Worm (Caenorhabditis elegans) whole organism, young adult: ENCODE results near the gene D1086.6.
A peak's percentile ranks its signal among the peaks of the same experiment; 100 is the strongest.

ENCODE experiments used
- B0035.1 ChIP-seq: sonication (generic microtip); optimal IDR thresholded peaks from 2 replicates; lab custom pipeline; 2016; ENCODE audit warnings: missing genetic modification characterization, mild to moderate bottlenecking, missing compliant biosample characterization, missing genotype, missing genetic modification reagents
- B0261.1 ChIP-seq: sonication (generic microtip); optimal IDR thresholded peaks from 2 replicates; lab custom pipeline; 2016; ENCODE audit warnings: mild to moderate bottlenecking, missing genetic modification characterization, moderate library complexity, missing compliant biosample characterization
- C06A6.2 ChIP-seq: fragments of 200-800 bp; sonication (Bioruptor generic); conservative IDR thresholded peaks from 2 replicates; pipeline ENCODE4 v1.3.6; 2022; ENCODE audit warnings: missing genetic modification characterization, missing compliant biosample characterization
- C17E4.6 ChIP-seq: fragments of 200-800 bp; sonication (Bioruptor generic); IDR thresholded peaks from 2 replicates; pipeline ENCODE4 v1.3.6; 2022; ENCODE audit warnings: missing genetic modification reagents, missing genetic modification characterization, missing compliant biosample characterization
- F33H1.4 ChIP-seq: fragments of 200-800 bp; sonication (Bioruptor generic); IDR thresholded peaks from 2 replicates; pipeline ENCODE4 v1.3.6; 2022; ENCODE audit warnings: missing genetic modification reagents, missing genetic modification characterization, missing compliant biosample characterization
- F37B4.10 ChIP-seq: fragments of 200-800 bp; sonication (Bioruptor generic); IDR thresholded peaks from 2 replicates; pipeline ENCODE4 v1.3.6; 2022; ENCODE audit warnings: missing genetic modification characterization, missing compliant biosample characterization
- F49E8.2 ChIP-seq: sonication (generic microtip); optimal IDR thresholded peaks from 3 replicates; lab custom pipeline; 2017; ENCODE audit warnings: missing genetic modification characterization, mild to moderate bottlenecking, missing compliant biosample characterization, antibody characterized with exemption, moderate library complexity; ENCODE audit not compliant: insufficient read depth
- F57A8.1 ChIP-seq: fragments of 200-800 bp; sonication (Bioruptor generic); optimal IDR thresholded peaks from 2 replicates; lab custom pipeline; 2018; ENCODE audit warnings: mild to moderate bottlenecking, missing genetic modification characterization, moderate library complexity, missing compliant biosample characterization
- F57C9.4 ChIP-seq: sonication (generic microtip); optimal IDR thresholded peaks from 2 replicates; lab custom pipeline; 2017; ENCODE audit warnings: mild to moderate bottlenecking, missing genetic modification characterization, missing compliant biosample characterization
- K12H6.12 ChIP-seq: fragments of 200-800 bp; sonication (Bioruptor generic); optimal IDR thresholded peaks from 2 replicates; lab custom pipeline; 2018; ENCODE audit warnings: mild to moderate bottlenecking, missing genetic modification characterization, missing compliant biosample characterization
- T07F8.4 ChIP-seq: sonication (generic microtip); optimal IDR thresholded peaks from 2 replicates; lab custom pipeline; 2016; ENCODE audit warnings: mild to moderate bottlenecking, missing genetic modification characterization, moderate library complexity, missing compliant biosample characterization
- T26A5.8 ChIP-seq: sonication (generic microtip); optimal IDR thresholded peaks from 2 replicates; lab custom pipeline; 2016; ENCODE audit warnings: missing genetic modification characterization, missing compliant biosample characterization
- Y79H2A.3 ChIP-seq: fragments of 200-800 bp; sonication (Bioruptor generic); conservative IDR thresholded peaks from 2 replicates; pipeline ENCODE4 v1.3.6; 2022; ENCODE audit warnings: missing genetic modification reagents, missing genetic modification characterization, missing compliant biosample characterization
- ZK185.1 ChIP-seq: sonication (generic microtip); optimal IDR thresholded peaks from 2 replicates; lab custom pipeline; 2016; ENCODE audit warnings: mild to moderate bottlenecking, missing genetic modification characterization, missing compliant biosample characterization; ENCODE audit not compliant: poor library complexity, severe bottlenecking
- attf-3 ChIP-seq: fragments of 200-800 bp; sonication (Bioruptor generic); conservative IDR thresholded peaks from 2 replicates; pipeline ENCODE4 v1.3.6; 2022; ENCODE audit warnings: missing genetic modification reagents, missing genetic modification characterization, missing compliant biosample characterization
- attf-5 ChIP-seq: fragments of 200-800 bp; sonication (Bioruptor generic); optimal IDR thresholded peaks from 2 replicates; lab custom pipeline; 2018; ENCODE audit warnings: mild to moderate bottlenecking, missing genetic modification characterization, missing compliant biosample characterization
- bed-1 ChIP-seq: fragments of 200-800 bp; sonication (Bioruptor generic); IDR thresholded peaks from 2 replicates; pipeline ENCODE4 v1.3.6; 2022; ENCODE audit warnings: missing genetic modification reagents, missing genetic modification characterization, missing compliant biosample characterization
- cebp-2 ChIP-seq: fragments of 200-800 bp; sonication (Bioruptor generic); IDR thresholded peaks from 2 replicates; pipeline ENCODE4 v1.3.6; 2022; ENCODE audit warnings: missing genetic modification characterization, missing compliant biosample characterization
- dpff-1 ChIP-seq: sonication (generic microtip); optimal IDR thresholded peaks from 2 replicates; lab custom pipeline; 2017; ENCODE audit warnings: mild to moderate bottlenecking, missing genetic modification characterization, missing compliant biosample characterization
- egl-44 ChIP-seq: fragments of 200-800 bp; sonication (Bioruptor generic); IDR thresholded peaks from 2 replicates; pipeline ENCODE4 v1.3.6; 2022; ENCODE audit warnings: missing genetic modification reagents, missing genetic modification characterization, missing compliant biosample characterization
- egrh-3 ChIP-seq: fragments of 200-800 bp; sonication (Bioruptor generic); IDR thresholded peaks from 2 replicates; pipeline ENCODE4 v1.3.6; 2022; ENCODE audit warnings: missing genetic modification reagents, missing genetic modification characterization, missing compliant biosample characterization
- fkh-3 ChIP-seq: sonication (generic microtip); optimal IDR thresholded peaks from 2 replicates; lab custom pipeline; 2016; ENCODE audit warnings: mild to moderate bottlenecking, missing genetic modification characterization, missing compliant biosample characterization
- gei-17 ChIP-seq: fragments of 200-800 bp; sonication (Bioruptor generic); optimal IDR thresholded peaks from 2 replicates; lab custom pipeline; 2018; ENCODE audit warnings: mild to moderate bottlenecking, missing genetic modification characterization, missing compliant biosample characterization
- hlh-12 ChIP-seq: sonication (generic microtip); optimal IDR thresholded peaks from 2 replicates; lab custom pipeline; 2016; ENCODE audit warnings: missing genetic modification characterization, missing compliant biosample characterization
- hlh-26 ChIP-seq: fragments of 200-800 bp; sonication (Bioruptor generic); conservative IDR thresholded peaks from 2 replicates; pipeline ENCODE4 v1.3.6; 2022; ENCODE audit warnings: missing genetic modification reagents, missing genetic modification characterization, missing compliant biosample characterization
- lin-26 ChIP-seq: fragments of 200-800 bp; sonication (Bioruptor generic); IDR thresholded peaks from 2 replicates; pipeline ENCODE4 v1.3.6; 2022; ENCODE audit warnings: missing genetic modification reagents, missing genetic modification characterization, missing compliant biosample characterization
- lir-1 ChIP-seq: fragments of 200-800 bp; sonication (Bioruptor generic); conservative IDR thresholded peaks from 2 replicates; pipeline ENCODE4 v1.3.6; 2022; ENCODE audit warnings: missing genetic modification reagents, missing genetic modification characterization, missing compliant biosample characterization
- lsy-27 ChIP-seq: sonication (generic microtip); optimal IDR thresholded peaks from 2 replicates; lab custom pipeline; 2017; ENCODE audit warnings: missing genetic modification characterization, mild to moderate bottlenecking, missing compliant biosample characterization, antibody characterized with exemption, missing genotype, borderline replicate concordance; ENCODE audit not compliant: insufficient read depth
- madf-10 ChIP-seq: sonication (generic microtip); optimal IDR thresholded peaks from 2 replicates; lab custom pipeline; 2016; ENCODE audit warnings: mild to moderate bottlenecking, missing genetic modification characterization, missing compliant biosample characterization
- madf-6 ChIP-seq: fragments of 200-800 bp; sonication (Bioruptor generic); IDR thresholded peaks from 2 replicates; pipeline ENCODE4 v1.3.6; 2022; ENCODE audit warnings: missing genetic modification reagents, missing genetic modification characterization, missing compliant biosample characterization
- madf-8 ChIP-seq: fragments of 200-800 bp; sonication (Bioruptor generic); conservative IDR thresholded peaks from 2 replicates; pipeline ENCODE4 v1.3.6; 2022; ENCODE audit warnings: missing genetic modification reagents, missing genetic modification characterization, missing compliant biosample characterization
- pha-4 ChIP-seq: fragments of 150-350 bp; sonication (generic microtip); optimal IDR thresholded peaks from 2 replicates; lab custom pipeline; 2014; ENCODE audit warnings: missing biosample characterization, missing genetic modification reagents, missing genetic modification characterization
- rcor-1 ChIP-seq: fragments of 200-800 bp; sonication (Bioruptor generic); IDR thresholded peaks from 2 replicates; pipeline ENCODE4 v1.3.6; 2022; ENCODE audit warnings: missing genetic modification reagents, missing genetic modification characterization, missing compliant biosample characterization
- repo-1 ChIP-seq: sonication (generic microtip); optimal IDR thresholded peaks from 2 replicates; lab custom pipeline; 2017; ENCODE audit warnings: mild to moderate bottlenecking, missing genetic modification characterization, missing compliant biosample characterization
- snpc-1.1 ChIP-seq: sonication (generic microtip); optimal IDR thresholded peaks from 2 replicates; lab custom pipeline; 2017; ENCODE audit warnings: missing genetic modification characterization, mild to moderate bottlenecking, missing compliant biosample characterization, antibody characterized with exemption, moderate library complexity, missing genotype, missing genetic modification reagents; ENCODE audit not compliant: insufficient read depth
- snpc-3.4 ChIP-seq: sonication (generic microtip); optimal IDR thresholded peaks from 2 replicates; lab custom pipeline; 2017; ENCODE audit warnings: missing genetic modification characterization, mild to moderate bottlenecking, missing compliant biosample characterization, antibody characterized with exemption, moderate library complexity, missing genotype, missing genetic modification reagents
- snpc-4 ChIP-seq, 5 experiments: fragments of 150-350 bp in 1 of 5; sonication (generic microtip) in 4 of 5; optimal IDR thresholded peaks; 2 replicates each; lab custom pipeline; 2014 to 2018; ENCODE audit warnings: missing genetic modification characterization in 5 of 5, missing biosample characterization in 3 of 5, antibody characterized with exemption in 2 of 5, mild to moderate bottlenecking in 2 of 5, missing compliant biosample characterization in 2 of 5, missing genotype in 2 of 5, moderate library complexity in 2 of 5, missing genetic modification reagents in 1 of 5
- tlf-1 ChIP-seq: fragments of 200-800 bp; sonication (Bioruptor generic); optimal IDR thresholded peaks from 2 replicates; lab custom pipeline; 2018; ENCODE audit warnings: mild to moderate bottlenecking, missing genetic modification characterization, missing compliant biosample characterization
- unc-130 ChIP-seq: sonication (generic microtip); optimal IDR thresholded peaks from 2 replicates; lab custom pipeline; 2016; ENCODE audit warnings: missing genetic modification reagents, missing genetic modification characterization, missing compliant biosample characterization
- ztf-18 ChIP-seq: sonication (generic microtip); optimal IDR thresholded peaks from 2 replicates; lab custom pipeline; 2016; ENCODE audit warnings: missing genotype, mild to moderate bottlenecking, missing genetic modification characterization, missing compliant biosample characterization
- ztf-22 ChIP-seq: fragments of 200-800 bp; sonication (Bioruptor generic); optimal IDR thresholded peaks from 2 replicates; lab custom pipeline; 2018; ENCODE audit warnings: mild to moderate bottlenecking, missing genetic modification characterization, moderate library complexity, missing compliant biosample characterization

Gene D1086.6

ce11 chrV:14083970-14084369, 4.4 kb downstream of the D1086.6 start, which contains the start of gene D1086.7:
TSS of gene D1086.7 (plus strand) at chrV:14084270.
- no peak for TF ChIP-seq snpc-3.4 (tag; lab: Kevin White, UChicago)
- no peak for TF ChIP-seq unc-130 (GFP tag; lab: Kevin White, UChicago)
- no peak for TF ChIP-seq hlh-12 (tag; lab: Kevin White, UChicago)
- TF ChIP-seq T07F8.4 (tag; lab: Kevin White, UChicago): no peak
- no peak for TF ChIP-seq snpc-1.1 (tag; lab: Kevin White, UChicago)
- no peak for TF ChIP-seq gei-17 (GFP tag; lab: Kevin White, UChicago)
- no peak for TF ChIP-seq K12H6.12
- no peak for TF ChIP-seq fkh-3 (tag; lab: Kevin White, UChicago)
- no peak for TF ChIP-seq F57C9.4 (tag; lab: Kevin White, UChicago)
- no peak for TF ChIP-seq F49E8.2 (tag; lab: Kevin White, UChicago)
- no peak for TF ChIP-seq ZK185.1 (tag; lab: Kevin White, UChicago)
- TF ChIP-seq, all 124 proteins: peak for 0

DNA sequence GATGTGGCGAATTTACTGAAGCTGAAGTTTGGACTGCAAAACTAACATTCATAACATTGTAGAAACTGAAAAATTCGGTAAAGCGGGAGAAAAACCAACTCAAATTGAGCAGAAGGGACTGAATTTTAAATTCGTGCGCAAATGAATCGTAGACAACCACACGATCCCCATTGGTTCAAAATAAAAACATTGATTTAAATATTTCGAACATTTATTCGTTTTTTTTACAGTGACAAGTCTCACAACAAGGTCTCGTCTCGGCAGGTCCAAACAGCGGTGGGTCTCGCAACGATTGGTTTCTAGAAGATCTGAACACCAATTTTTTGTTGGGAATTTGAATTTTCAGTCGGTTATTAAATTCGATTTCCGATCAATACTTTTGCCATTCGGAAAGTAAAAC, 6.0 kb downstream of the D1086.6 start, which contains the start of gene D1086.18:
Gene D1086.18 (plus strand): TSS at position 301 of the 400 bp plus-strand sequence.
- no peak for TF ChIP-seq ztf-18
- TF ChIP-seq Y79H2A.3: no peak
- no peak for TF ChIP-seq egrh-3 (GFP tag; lab: Robert Waterston, UW)
- TF ChIP-seq B0035.1 (tag; lab: Kevin White, UChicago): no peak
- no peak for TF ChIP-seq F57A8.1 (GFP tag; lab: Kevin White, UChicago)
- no peak for TF ChIP-seq tlf-1 (GFP tag; lab: Kevin White, UChicago)
- TF ChIP-seq snpc-3.4 (tag; lab: Kevin White, UChicago): no peak
- no peak for TF ChIP-seq lin-26 (GFP tag; lab: Robert Waterston, UW)
- TF ChIP-seq egl-44: no peak
- no peak for TF ChIP-seq dpff-1 (tag; lab: Kevin White, UChicago)
- TF ChIP-seq madf-10 (tag; lab: Kevin White, UChicago): no peak
- TF ChIP-seq ztf-22 (GFP tag; lab: Kevin White, UChicago): no peak
- no peak for TF ChIP-seq attf-3
- no peak for TF ChIP-seq lir-1 (GFP tag; lab: Robert Waterston, UW)
- TF ChIP-seq repo-1 (tag; lab: Kevin White, UChicago): no peak

ce11 chrV:14088051-14088450, 8.4 kb downstream of the D1086.6 start, which contains the start of gene D1086.19:
TSS of gene D1086.19 (plus strand) at chrV:14088351.
- TF ChIP-seq ztf-22 (GFP tag; lab: Kevin White, UChicago): no peak
- no peak for TF ChIP-seq unc-130 (GFP tag; lab: Kevin White, UChicago)

ce11 chrV:14090309-14090967, 10.8 kb downstream of the D1086.6 start, which contains the start of the genes D1086.5 and him-5:
TSS of gene D1086.5 (minus strand) at chrV:14090359.
TSS of gene him-5 (plus strand) at chrV:14090426.
- TF ChIP-seq B0261.1 (tag; lab: Kevin White, UChicago) (no peak), F37B4.10 (no peak), hlh-26 (GFP tag; lab: Robert Waterston, UW) (no peak), madf-8 (GFP tag; lab: Robert Waterston, UW) (peak; percentile 88), T26A5.8 (tag; lab: Kevin White, UChicago) (no peak), F33H1.4 (GFP tag; lab: Robert Waterston, UW) (peak; percentile 79), bed-1 (GFP tag; lab: Robert Waterston, UW) (no peak), madf-6 (peak; percentile 86), snpc-1.1 (tag; lab: Kevin White, UChicago) (peak; percentile 37), C17E4.6 (GFP tag; lab: Robert Waterston, UW) (no peak), cebp-2 (GFP tag; lab: Robert Waterston, UW) (no peak), rcor-1 (no peak), lsy-27 (tag; lab: Kevin White, UChicago) (no peak), attf-5 (no peak), C06A6.2 (no peak), pha-4 (tag; lab: Kevin White, UChicago) (no peak), snpc-4 (GFP tag; optimal IDR thresholded peaks at IDR 0.05; lab: Kevin White, UChicago) (no peak), snpc-4 (tag; optimal IDR thresholded peaks at IDR 0.05; lab: Kevin White, UChicago) (peak in 1 of 4 experiments; percentile 30), snpc-3.4 (tag; lab: Kevin White, UChicago) (no peak), attf-3 (no peak)
